Fruit fly (Drosophila melanogaster) whole organism, embryonic: ENCODE results near the gene Paics.

Source experiments
- CG4424 ChIP-seq: fragments of 200-800 bp; sonication (Bioruptor generic); optimal IDR thresholded peaks from 3 replicates; lab custom pipeline; 2016; ENCODE audit warnings: missing biosample characterization, missing genetic modification characterization
- CG7963 ChIP-seq: fragments of 200-800 bp; sonication (Bioruptor generic); IDR thresholded peaks from 3 replicates; pipeline ENCODE4 v1.3.6; 2022; ENCODE audit warnings: missing biosample characterization, missing genetic modification characterization; ENCODE audit not compliant: partially characterized antibody
- H15 ChIP-seq: fragments of 200-800 bp; sonication (Bioruptor generic); IDR thresholded peaks from 3 replicates; pipeline ENCODE4 v1.3.6; 2022; ENCODE audit warnings: missing biosample characterization, missing genetic modification characterization
- dmrt11E ChIP-seq: fragments of 200-800 bp; sonication (Bioruptor generic); optimal IDR thresholded peaks from 3 replicates; lab custom pipeline; 2018; ENCODE audit warnings: missing biosample characterization, mild to moderate bottlenecking, missing genetic modification characterization, moderate library complexity
- eyg ChIP-seq: fragments of 200-800 bp; sonication (Bioruptor generic); optimal IDR thresholded peaks from 3 replicates; lab custom pipeline; 2016; ENCODE audit warnings: missing biosample characterization, missing genetic modification characterization
- nerfin-1 ChIP-seq: fragments of 200-800 bp; sonication (Bioruptor generic); optimal IDR thresholded peaks from 3 replicates; lab custom pipeline; 2019; ENCODE audit warnings: missing biosample characterization, mild to moderate bottlenecking, missing genetic modification characterization, moderate library complexity
- ranshi ChIP-seq: fragments of 200-800 bp; sonication (Bioruptor generic); IDR thresholded peaks from 2 replicates; pipeline ENCODE4 v1.3.6; 2022; ENCODE audit warnings: missing biosample characterization, missing genetic modification characterization
- sna ChIP-seq: fragments of 200-800 bp; sonication (Bioruptor generic); IDR thresholded peaks from 2 replicates; pipeline ENCODE4 v1.3.6; 2022; ENCODE audit warnings: missing biosample characterization, missing genetic modification characterization; ENCODE audit not compliant: partially characterized antibody

DNA sequence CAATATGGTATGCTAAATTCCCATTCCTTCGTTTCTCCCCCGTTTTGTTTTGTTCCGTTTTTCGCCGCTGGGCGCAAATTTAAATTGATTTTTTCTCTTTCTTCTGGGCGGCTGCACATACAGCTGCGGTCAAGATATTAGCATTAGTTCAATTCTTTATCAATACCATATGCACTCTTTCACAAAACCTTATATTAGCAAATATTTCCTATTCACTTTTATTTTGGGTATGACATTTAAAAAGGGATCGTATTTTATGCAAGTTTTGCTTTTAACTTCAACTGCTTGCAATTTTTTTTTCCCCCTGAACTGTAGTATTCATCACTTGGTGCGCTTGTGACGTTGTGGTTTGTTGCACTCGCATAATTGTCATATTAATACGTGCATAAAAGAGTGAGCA is 5.9 kb upstream of the Paics start:
- no peak for TF ChIP-seq H15
- TF ChIP-seq nerfin-1 (tag; lab: Kevin White, UChicago) = no peak
- TF ChIP-seq dmrt11E (tag; lab: Kevin White, UChicago) = no peak
- TF ChIP-seq eyg (GFP tag; lab: Kevin White, UChicago) = no peak
- no peak for TF ChIP-seq sna (GFP tag; lab: Robert Waterston, UW)
- TF ChIP-seq ranshi (GFP tag; lab: Robert Waterston, UW) = no peak
- TF ChIP-seq CG4424 (GFP tag; lab: Kevin White, UChicago) = no peak
- TF ChIP-seq CG7963 (GFP tag; lab: Robert Waterston, UW) = no peak
